Fruit fly (Drosophila melanogaster) Kc167 (cell line): ENCODE results near the gene CG32512.

Source experiments
- Myc ChIP-seq: fragments of >200 bp; optimal IDR thresholded peaks from 2 replicates; lab custom pipeline; 2017; ENCODE audit warnings: missing external identifiers
- h ChIP-seq: fragments of >200 bp; optimal IDR thresholded peaks from 3 replicates; lab custom pipeline; 2018; ENCODE audit warnings: missing external identifiers
- psq ChIP-seq: fragments of >200 bp; optimal IDR thresholded peaks from 2 replicates; lab custom pipeline; 2017; ENCODE audit warnings: missing external identifiers

dm6 chrX:21042638-21043513 lies 24.5 kb downstream of the CG32512 start:
- TF ChIP-seq h (lab: Kevin White, UChicago) (no peak), psq (lab: Kevin White, UChicago) (no peak), Myc (lab: Kevin White, UChicago) (no peak)
